Worm (Caenorhabditis elegans): ENCODE measurements around the gene wrk-1.
"Not testable (repeated sequence)": the region's sequence is repeated elsewhere in the genome, so short reads cannot be mapped to it uniquely, and the experiment has no call there.

wrk-1 gene

DNA sequence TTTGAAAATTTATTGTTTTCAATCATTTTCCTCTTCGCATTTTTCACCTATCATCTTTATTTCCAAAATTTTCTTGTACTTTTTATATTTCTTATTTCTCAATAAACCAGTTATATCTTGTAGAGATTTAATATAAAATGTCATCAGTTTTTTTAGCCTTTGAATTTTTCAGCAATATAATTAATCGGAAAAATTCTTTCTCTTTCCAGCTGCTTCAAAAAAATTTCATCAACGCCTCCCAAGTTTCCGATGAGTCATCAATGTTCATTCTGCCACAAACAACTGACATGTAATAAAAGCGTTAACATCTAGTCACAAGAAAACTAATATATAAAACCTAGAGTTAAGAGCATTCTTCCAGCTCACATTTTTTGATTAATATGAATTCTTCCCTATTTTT, 20.7 kb upstream of the wrk-1 start, which contains the start of gene F08F1.4:
F08F1.4 (plus strand) TSS at position 301 of the 400 bp plus-strand sequence.
- no peak for TF ChIP-seq scrt-1 (GFP tag; IDR thresholded peaks at IDR 0.05)
- TF ChIP-seq ceh-36 (tag; optimal IDR thresholded peaks at IDR 0.05): no peak
- no peak for TF ChIP-seq tbx-11 (GFP tag; IDR thresholded peaks at IDR 0.05)

DNA sequence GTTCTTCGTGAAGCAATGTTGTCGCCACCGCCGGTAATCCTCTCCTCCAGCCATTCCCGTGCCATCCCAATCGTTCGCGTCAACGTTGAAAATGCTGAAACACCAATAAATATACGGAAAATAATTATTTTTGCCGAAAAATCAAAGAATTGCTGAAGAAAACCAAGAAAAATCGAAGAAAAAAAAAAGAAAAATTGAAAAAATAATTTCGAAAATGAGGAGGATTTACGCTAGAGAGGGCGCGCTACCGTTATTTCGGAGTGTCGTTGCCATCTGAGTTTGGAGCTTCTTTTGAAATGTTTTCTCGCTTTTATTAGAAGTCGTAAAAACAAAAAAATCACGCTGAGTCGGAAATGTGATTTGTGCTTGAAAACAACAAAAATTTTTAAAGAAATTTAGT, 18.4 kb upstream of the wrk-1 start, which contains the start of gene F08F1.9:
F08F1.9 (minus strand) TSS at position 101 of the 400 bp plus-strand sequence.
- TF ChIP-seq scrt-1 (GFP tag; IDR thresholded peaks at IDR 0.05); aly-1 (tag; optimal IDR thresholded peaks at IDR 0.05); sea-1 (GFP tag; conservative IDR thresholded peaks at IDR 0.05): not testable (repeated sequence)

DNA sequence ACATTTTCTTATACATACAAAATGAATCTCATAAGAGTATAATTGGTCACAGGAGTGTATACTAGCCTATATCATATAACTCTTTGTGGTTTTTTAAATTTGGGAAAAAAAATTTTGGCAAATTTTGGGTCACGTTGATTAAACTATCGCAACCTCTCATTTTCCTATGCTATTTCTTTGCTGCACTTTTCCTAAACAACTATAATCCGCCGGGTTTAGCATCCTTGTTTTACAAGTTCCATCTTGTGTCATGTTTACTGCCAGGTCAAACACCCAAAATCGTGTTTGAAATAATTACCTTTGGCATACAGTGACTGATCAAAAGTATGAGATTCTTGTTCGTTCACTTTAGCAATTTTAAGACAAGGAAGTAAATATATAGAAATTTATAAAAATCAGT, 15.9 kb upstream of the wrk-1 start, which contains the start of gene sulp-3:
sulp-3 (minus strand) TSS at position 101 of the 400 bp plus-strand sequence.
- TF ChIP-seq ceh-13 (GFP tag; optimal IDR thresholded peaks at IDR 0.05) (no peak), tbx-37 (GFP tag; conservative IDR thresholded peaks at IDR 0.05) (no peak), ets-7 (tag; optimal IDR thresholded peaks at IDR 0.05) (no peak), aly-1 (tag; optimal IDR thresholded peaks at IDR 0.05) (no peak), ama-1 (optimal IDR thresholded peaks at IDR 0.05) (no peak), B0310.2 (tag; optimal IDR thresholded peaks at IDR 0.05) (no peak), sea-1 (GFP tag; conservative IDR thresholded peaks at IDR 0.05) (no peak), F13C5.2 (tag; optimal IDR thresholded peaks at IDR 0.05) (no peak), hnd-1 (tag; optimal IDR thresholded peaks at IDR 0.05) (no peak), tra-4 (tag; optimal IDR thresholded peaks at IDR 0.05) (no peak), ceh-36 (tag; optimal IDR thresholded peaks at IDR 0.05) (no peak), scrt-1 (GFP tag; IDR thresholded peaks at IDR 0.05) (no peak), tbx-11 (GFP tag; IDR thresholded peaks at IDR 0.05) (no peak), hmg-4 (GFP tag; optimal IDR thresholded peaks at IDR 0.05) (no peak)

DNA sequence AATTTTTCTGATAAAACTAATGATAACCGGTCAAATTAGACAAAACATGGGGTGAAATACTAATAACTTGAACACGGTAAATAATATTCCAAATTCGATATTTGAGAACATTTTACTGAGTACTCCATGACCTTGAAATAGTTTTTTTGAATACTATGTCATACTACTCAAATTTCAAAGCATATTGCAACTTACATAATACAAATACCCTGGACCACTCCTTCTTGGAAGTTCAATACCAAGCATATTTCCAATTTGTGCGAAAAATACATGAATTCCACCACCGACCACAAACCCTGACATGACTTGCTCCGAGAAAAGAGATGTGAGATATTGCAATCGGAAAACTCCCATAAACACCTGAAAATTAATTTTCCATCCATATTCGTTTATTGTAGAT, 14.4 kb upstream of the wrk-1 start:
- TF ChIP-seq tbx-37 (GFP tag; conservative IDR thresholded peaks at IDR 0.05) (no peak), ets-7 (tag; optimal IDR thresholded peaks at IDR 0.05) (no peak), F13C5.2 (tag; optimal IDR thresholded peaks at IDR 0.05) (no peak), hnd-1 (tag; optimal IDR thresholded peaks at IDR 0.05) (no peak), pes-1 (GFP tag; IDR thresholded peaks at IDR 0.05) (no peak), ama-1 (optimal IDR thresholded peaks at IDR 0.05) (no peak), flt-1 (GFP tag; IDR thresholded peaks at IDR 0.05) (no peak), sea-1 (GFP tag; conservative IDR thresholded peaks at IDR 0.05) (no peak), tra-4 (tag; optimal IDR thresholded peaks at IDR 0.05) (no peak), scrt-1 (GFP tag; IDR thresholded peaks at IDR 0.05) (no peak), ceh-13 (GFP tag; optimal IDR thresholded peaks at IDR 0.05) (no peak), hmg-4 (GFP tag; optimal IDR thresholded peaks at IDR 0.05) (no peak), aly-1 (tag; optimal IDR thresholded peaks at IDR 0.05) (no peak), tbx-11 (GFP tag; IDR thresholded peaks at IDR 0.05) (no peak), B0310.2 (tag; optimal IDR thresholded peaks at IDR 0.05) (no peak), ceh-36 (tag; optimal IDR thresholded peaks at IDR 0.05) (no peak), hmbx-1 (tag; optimal IDR thresholded peaks at IDR 0.05) (no peak)

DNA sequence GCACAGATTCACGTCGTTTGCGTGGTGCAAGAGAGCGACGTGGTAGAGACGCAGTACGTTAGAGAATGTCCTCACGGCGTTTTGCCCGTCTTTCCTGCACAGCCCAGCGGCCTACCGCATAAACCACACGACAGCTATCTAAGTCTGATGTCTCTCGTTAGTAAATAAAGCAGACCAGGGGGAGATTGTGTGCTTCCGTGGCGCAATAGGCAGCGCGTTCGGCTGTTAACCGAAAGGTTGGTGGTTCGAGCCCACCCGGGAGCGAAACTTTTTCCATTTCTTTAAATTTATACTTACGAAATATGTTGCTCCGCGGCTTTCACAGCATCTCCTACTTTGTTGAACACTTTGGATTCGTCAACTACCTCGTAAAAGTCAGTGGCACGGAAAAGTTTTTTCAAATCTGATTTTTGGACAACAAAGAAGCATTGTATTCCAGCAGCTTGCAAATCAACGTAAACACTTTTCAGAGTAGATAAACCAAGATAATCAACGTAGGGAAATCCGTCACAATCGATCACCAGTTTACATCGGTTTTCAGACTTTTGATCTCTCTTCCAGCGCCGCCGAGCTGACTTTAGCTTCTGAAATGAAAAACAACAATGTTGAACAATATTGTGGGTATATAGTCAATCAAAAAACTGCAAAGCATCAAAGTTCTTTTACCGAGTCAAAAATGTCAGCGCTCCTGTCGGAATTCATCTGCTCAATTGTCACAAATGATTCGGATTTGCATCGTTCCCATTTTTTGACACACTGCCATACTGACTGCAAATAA, 12.1 kb upstream of the wrk-1 start:
- TF ChIP-seq scrt-1 (GFP tag; IDR thresholded peaks at IDR 0.05): peak; percentile 98
- TF ChIP-seq B0310.2 (tag; optimal IDR thresholded peaks at IDR 0.05): peak; percentile 97
- TF ChIP-seq sea-1 (GFP tag; conservative IDR thresholded peaks at IDR 0.05): peak; percentile 99
- TF ChIP-seq F13C5.2 (tag; optimal IDR thresholded peaks at IDR 0.05): peak; percentile 98
- peak; percentile 93 for TF ChIP-seq ets-7 (tag; optimal IDR thresholded peaks at IDR 0.05)
- TF ChIP-seq hmbx-1 (tag; optimal IDR thresholded peaks at IDR 0.05): peak; percentile 87
- TF ChIP-seq tra-4 (tag; optimal IDR thresholded peaks at IDR 0.05): peak; percentile 85
- TF ChIP-seq flt-1 (GFP tag; IDR thresholded peaks at IDR 0.05): peak; percentile 97
- peak; percentile 91 for TF ChIP-seq ceh-36 (tag; optimal IDR thresholded peaks at IDR 0.05)
- peak; percentile 88 for TF ChIP-seq hnd-1 (tag; optimal IDR thresholded peaks at IDR 0.05)
- no peak for TF ChIP-seq ama-1 (optimal IDR thresholded peaks at IDR 0.05)
- peak; percentile 97 for TF ChIP-seq tbx-37 (GFP tag; conservative IDR thresholded peaks at IDR 0.05)
- peak; percentile 90 for TF ChIP-seq ceh-13 (GFP tag; optimal IDR thresholded peaks at IDR 0.05)
- TF ChIP-seq pes-1 (GFP tag; IDR thresholded peaks at IDR 0.05): peak; percentile 97
- TF ChIP-seq aly-1 (tag; optimal IDR thresholded peaks at IDR 0.05): peak; percentile 98
- peak; percentile 99 for TF ChIP-seq hmg-4 (GFP tag; optimal IDR thresholded peaks at IDR 0.05)
- peak; percentile 96 for TF ChIP-seq tbx-11 (GFP tag; IDR thresholded peaks at IDR 0.05)

DNA sequence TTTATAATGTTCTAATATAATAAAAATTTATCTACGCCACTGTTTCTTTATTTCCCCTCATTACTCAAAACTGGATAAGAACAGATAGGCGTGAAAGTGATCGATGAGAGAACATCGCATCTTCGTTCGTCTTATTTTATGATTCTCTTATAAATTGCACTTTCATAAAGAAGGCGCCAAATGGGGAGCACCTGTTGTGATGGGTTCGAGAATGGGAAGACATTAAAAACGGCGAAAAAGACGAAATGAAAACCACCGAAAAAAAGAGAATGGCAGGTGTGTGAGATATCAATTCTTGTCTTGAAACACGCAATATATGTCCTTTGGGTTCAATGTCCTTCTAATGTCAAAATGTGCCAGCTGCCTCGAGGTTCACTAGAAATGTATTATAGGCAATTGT, 1.9 kb upstream of the wrk-1 start:
- TF ChIP-seq ceh-13 (GFP tag; optimal IDR thresholded peaks at IDR 0.05): no peak
- no peak for TF ChIP-seq flt-1 (GFP tag; IDR thresholded peaks at IDR 0.05)
- no peak for TF ChIP-seq tbx-11 (GFP tag; IDR thresholded peaks at IDR 0.05)
- TF ChIP-seq ama-1 (optimal IDR thresholded peaks at IDR 0.05): no peak
- TF ChIP-seq sea-1 (GFP tag; conservative IDR thresholded peaks at IDR 0.05): no peak
- TF ChIP-seq ets-7 (tag; optimal IDR thresholded peaks at IDR 0.05): no peak
- TF ChIP-seq hmbx-1 (tag; optimal IDR thresholded peaks at IDR 0.05): no peak
- TF ChIP-seq tbx-37 (GFP tag; conservative IDR thresholded peaks at IDR 0.05): no peak
- no peak for TF ChIP-seq F13C5.2 (tag; optimal IDR thresholded peaks at IDR 0.05)
- no peak for TF ChIP-seq scrt-1 (GFP tag; IDR thresholded peaks at IDR 0.05)
- no peak for TF ChIP-seq tra-4 (tag; optimal IDR thresholded peaks at IDR 0.05)
- no peak for TF ChIP-seq hmg-4 (GFP tag; optimal IDR thresholded peaks at IDR 0.05)
- TF ChIP-seq ceh-36 (tag; optimal IDR thresholded peaks at IDR 0.05): no peak

DNA sequence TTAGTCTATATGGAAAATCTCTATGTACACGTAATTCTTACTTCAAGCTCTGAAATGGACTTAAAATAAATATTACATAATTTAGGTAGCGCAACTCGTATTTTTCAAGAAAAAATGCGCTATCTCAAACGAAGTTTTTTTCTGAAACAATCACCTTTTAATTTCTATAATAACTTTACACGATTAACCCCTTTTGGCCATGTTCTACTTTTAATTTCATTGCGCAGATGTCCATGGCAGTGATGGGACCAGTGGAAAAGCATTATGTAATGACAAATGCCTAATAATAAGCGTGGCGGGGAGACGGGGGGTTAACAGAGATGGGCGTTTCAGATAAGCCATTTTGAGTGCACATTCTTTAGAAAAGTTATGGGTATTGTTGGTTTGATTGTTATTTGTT, 884 bp downstream of the wrk-1 start:
- TF ChIP-seq ceh-13 (GFP tag; optimal IDR thresholded peaks at IDR 0.05) (no peak), hnd-1 (tag; optimal IDR thresholded peaks at IDR 0.05) (no peak), pes-1 (GFP tag; IDR thresholded peaks at IDR 0.05) (no peak), B0310.2 (tag; optimal IDR thresholded peaks at IDR 0.05) (no peak), tbx-11 (GFP tag; IDR thresholded peaks at IDR 0.05) (no peak), aly-1 (tag; optimal IDR thresholded peaks at IDR 0.05) (no peak), flt-1 (GFP tag; IDR thresholded peaks at IDR 0.05) (no peak), sea-1 (GFP tag; conservative IDR thresholded peaks at IDR 0.05) (no peak), hmg-4 (GFP tag; optimal IDR thresholded peaks at IDR 0.05) (no peak), ama-1 (optimal IDR thresholded peaks at IDR 0.05) (no peak), F13C5.2 (tag; optimal IDR thresholded peaks at IDR 0.05) (no peak), tra-4 (tag; optimal IDR thresholded peaks at IDR 0.05) (no peak), hmbx-1 (tag; optimal IDR thresholded peaks at IDR 0.05) (no peak), ets-7 (tag; optimal IDR thresholded peaks at IDR 0.05) (no peak), tbx-37 (GFP tag; conservative IDR thresholded peaks at IDR 0.05) (no peak), scrt-1 (GFP tag; IDR thresholded peaks at IDR 0.05) (no peak)

All from whole organism, early embryonic.